Worm (Caenorhabditis elegans) whole organism, L2 larva: ENCODE measurements around the gene lin-3.

Experiments used
- C34F6.9 ChIP-seq: fragments of 150-350 bp; optimal IDR thresholded peaks from 2 replicates; lab custom pipeline; 2014; ENCODE audit warnings: missing biosample characterization, missing genetic modification characterization
- F13H6.1 ChIP-seq: sonication (generic microtip); optimal IDR thresholded peaks from 2 replicates; lab custom pipeline; 2016; ENCODE audit warnings: missing genetic modification characterization, missing compliant biosample characterization
- R02D3.7 ChIP-seq: fragments of 150-350 bp; optimal IDR thresholded peaks from 2 replicates; lab custom pipeline; 2014; ENCODE audit warnings: missing biosample characterization, missing genetic modification characterization
- Y55F3AM.14 ChIP-seq: fragments of 200-800 bp; sonication (Bioruptor generic); optimal IDR thresholded peaks from 2 replicates; lab custom pipeline; 2018; ENCODE audit warnings: mild to moderate bottlenecking, missing genetic modification characterization, missing compliant biosample characterization
- alr-1 ChIP-seq: fragments of 150-350 bp; optimal IDR thresholded peaks from 2 replicates; lab custom pipeline; 2014; ENCODE audit warnings: missing biosample characterization, missing genetic modification characterization
- ama-1 ChIP-seq: fragments of 150-350 bp; optimal IDR thresholded peaks from 2 replicates; lab custom pipeline; 2018; ENCODE audit warnings: inconsistent platforms
- blmp-1 ChIP-seq: sonication (generic microtip); optimal IDR thresholded peaks from 2 replicates; lab custom pipeline; 2017; ENCODE audit warnings: missing genetic modification characterization, mild to moderate bottlenecking, missing compliant biosample characterization, antibody characterized with exemption, moderate library complexity; ENCODE audit not compliant: insufficient read depth
- ceh-82 ChIP-seq: fragments of 150-350 bp; optimal IDR thresholded peaks from 2 replicates; lab custom pipeline; 2014; ENCODE audit warnings: missing biosample characterization, missing genetic modification characterization
- crh-2 ChIP-seq: sonication (generic microtip); optimal IDR thresholded peaks from 2 replicates; lab custom pipeline; 2017; ENCODE audit warnings: missing biosample characterization, missing genetic modification characterization
- egl-27 ChIP-seq: sonication (generic microtip); optimal IDR thresholded peaks from 3 replicates; lab custom pipeline; 2017; ENCODE audit warnings: missing biosample characterization, missing genetic modification reagents, missing genetic modification characterization
- elt-3 ChIP-seq: sonication (generic microtip); optimal IDR thresholded peaks from 2 replicates; lab custom pipeline; 2017; ENCODE audit warnings: missing biosample characterization, missing genetic modification characterization
- fos-1 ChIP-seq: fragments of 150-350 bp; optimal IDR thresholded peaks from 2 replicates; lab custom pipeline; 2014; ENCODE audit warnings: missing biosample characterization, missing genetic modification characterization
- gmeb-1 ChIP-seq: fragments of 150-350 bp; optimal IDR thresholded peaks from 2 replicates; lab custom pipeline; 2014; ENCODE audit warnings: missing biosample characterization, missing genetic modification characterization
- lin-13 ChIP-seq: fragments of 150-350 bp; optimal IDR thresholded peaks from 2 replicates; lab custom pipeline; 2014; ENCODE audit warnings: missing biosample characterization, missing genetic modification reagents, missing genetic modification characterization
- lin-39 ChIP-seq: fragments of 150-350 bp; optimal IDR thresholded peaks from 2 replicates; lab custom pipeline; 2014; ENCODE audit warnings: missing biosample characterization, missing genetic modification reagents, missing genetic modification characterization
- lsy-2 ChIP-seq, 2 experiments: fragments of 150-350 bp in 1 of 2; sonication (generic microtip) in 1 of 2; optimal IDR thresholded peaks; 2 replicates each; lab custom pipeline; 2014 to 2017; ENCODE audit warnings: missing biosample characterization in 2 of 2, missing genetic modification characterization in 2 of 2
- mab-5 ChIP-seq: fragments of 150-350 bp; optimal IDR thresholded peaks from 2 replicates; lab custom pipeline; 2014; ENCODE audit warnings: missing biosample characterization, missing genetic modification characterization
- mbf-1 ChIP-seq: sonication (generic microtip); optimal IDR thresholded peaks from 2 replicates; lab custom pipeline; 2017; ENCODE audit warnings: missing biosample characterization, missing genetic modification characterization
- mdl-1 ChIP-seq, 2 experiments: fragments of 150-350 bp in 1 of 2; sonication (generic microtip) in 1 of 2; optimal IDR thresholded peaks; 2 replicates each; lab custom pipeline; 2017; ENCODE audit warnings: missing biosample characterization in 2 of 2, missing genetic modification characterization in 2 of 2
- nhr-10 ChIP-seq: sonication (generic microtip); optimal IDR thresholded peaks from 2 replicates; lab custom pipeline; 2017; ENCODE audit warnings: missing biosample characterization, missing genetic modification characterization
- nhr-11 ChIP-seq: fragments of 150-350 bp; optimal IDR thresholded peaks from 2 replicates; lab custom pipeline; 2014; ENCODE audit warnings: missing biosample characterization, missing genetic modification characterization
- nhr-12 ChIP-seq: fragments of 150-350 bp; optimal IDR thresholded peaks from 2 replicates; lab custom pipeline; 2014; ENCODE audit warnings: missing biosample characterization, missing genetic modification characterization
- nhr-129 ChIP-seq: fragments of 150-350 bp; optimal IDR thresholded peaks from 2 replicates; lab custom pipeline; 2014; ENCODE audit warnings: missing biosample characterization, missing genetic modification characterization
- nhr-21 ChIP-seq: fragments of 150-350 bp; optimal IDR thresholded peaks from 2 replicates; lab custom pipeline; 2014; ENCODE audit warnings: missing biosample characterization, missing genetic modification characterization
- nhr-237 ChIP-seq: fragments of 150-350 bp; optimal IDR thresholded peaks from 2 replicates; lab custom pipeline; 2014; ENCODE audit warnings: missing biosample characterization, missing genetic modification characterization
- nhr-25 ChIP-seq: fragments of 150-350 bp; sonication (generic microtip); optimal IDR thresholded peaks from 3 replicates; lab custom pipeline; 2014; ENCODE audit warnings: missing biosample characterization, missing genetic modification characterization
- peb-1 ChIP-seq: fragments of 150-350 bp; optimal IDR thresholded peaks from 2 replicates; lab custom pipeline; 2014; ENCODE audit warnings: missing biosample characterization, missing genetic modification characterization
- sem-4 ChIP-seq: fragments of 150-350 bp; optimal IDR thresholded peaks from 2 replicates; lab custom pipeline; 2014; ENCODE audit warnings: missing biosample characterization, missing genetic modification reagents, missing genetic modification characterization
- sma-3 ChIP-seq: sonication (generic microtip); optimal IDR thresholded peaks from 2 replicates; lab custom pipeline; 2016; ENCODE audit warnings: missing genetic modification reagents, missing genetic modification characterization, missing compliant biosample characterization
- sma-9 ChIP-seq, 2 experiments: fragments of 150-350 bp in 1 of 2; sonication (generic microtip) in 1 of 2; optimal IDR thresholded peaks; 2 replicates each; lab custom pipeline; 2014 to 2016; ENCODE audit warnings: missing genetic modification characterization in 2 of 2, mild to moderate bottlenecking in 1 of 2, missing biosample characterization in 1 of 2, missing compliant biosample characterization in 1 of 2, missing genetic modification reagents in 1 of 2, moderate library complexity in 1 of 2
- unc-39 ChIP-seq: fragments of 150-350 bp; optimal IDR thresholded peaks from 2 replicates; lab custom pipeline; 2014; ENCODE audit warnings: missing biosample characterization, missing genetic modification characterization
- unc-55 ChIP-seq: fragments of 150-350 bp; sonication (generic microtip); optimal IDR thresholded peaks from 3 replicates; lab custom pipeline; 2014; ENCODE audit warnings: missing biosample characterization, missing genetic modification reagents, missing genetic modification characterization
- zag-1 ChIP-seq: fragments of 150-350 bp; optimal IDR thresholded peaks from 2 replicates; lab custom pipeline; 2014; ENCODE audit warnings: missing biosample characterization, missing genetic modification characterization
- ztf-1 ChIP-seq: fragments of 200-800 bp; sonication (Bioruptor generic); conservative IDR thresholded peaks from 2 replicates; pipeline ENCODE4 v1.3.6; 2022; ENCODE audit warnings: missing genetic modification characterization, missing compliant biosample characterization

Gene lin-3

ce11 chrIV:11019962-11020550 lies 34.1 kb upstream of the lin-3 start, which contains the start of gene F13H10.8:
Gene F13H10.8 (plus strand): TSS chrIV:11020517.
- TF ChIP-seq crh-2 (tag; lab: Kevin White, UChicago), result peak; percentile 48
- no peak for TF ChIP-seq lin-39 (tag; lab: Kevin White, UChicago)
- TF ChIP-seq ceh-82 (tag; lab: Kevin White, UChicago), result no peak
- TF ChIP-seq nhr-129 (tag; lab: Kevin White, UChicago), result peak; percentile 17
- TF ChIP-seq R02D3.7, result no peak
- no peak for TF ChIP-seq sma-9 (GFP tag; optimal IDR thresholded peaks at IDR 0.05; lab: Kevin White, UChicago)
- no peak for TF ChIP-seq sma-9 (tag; optimal IDR thresholded peaks at IDR 0.05; lab: Kevin White, UChicago)
- TF ChIP-seq fos-1 (tag; lab: Kevin White, UChicago), result peak; percentile 93
- peak; percentile 80 for TF ChIP-seq C34F6.9 (tag; lab: Kevin White, UChicago)
- TF ChIP-seq lsy-2 (tag; optimal IDR thresholded peaks at IDR 0.05; lab: Kevin White, UChicago), result peak in 1 of 2 experiments; percentile 42
- peak; percentile 6 for TF ChIP-seq sma-3 (GFP tag; lab: Kevin White, UChicago)
- TF ChIP-seq nhr-25 (tag; lab: Kevin White, UChicago), result peak; percentile 0
- TF ChIP-seq mab-5, result no peak
- peak; percentile 33 for TF ChIP-seq F13H6.1
- peak; percentile 27 for TF ChIP-seq lin-13

- no peak for TF ChIP-seq nhr-237 (tag; lab: Kevin White, UChicago)
- peak; percentile 67 for TF ChIP-seq sma-3 (GFP tag; lab: Kevin White, UChicago)
- TF ChIP-seq nhr-12 (tag; lab: Kevin White, UChicago), result no peak
- no peak for TF ChIP-seq nhr-10
- TF ChIP-seq blmp-1 (tag; lab: Kevin White, UChicago), result no peak
- peak; percentile 71 for TF ChIP-seq nhr-21 (tag; lab: Kevin White, UChicago)
- no peak for TF ChIP-seq ztf-1 (GFP tag; lab: Robert Waterston, UW)
- no peak for TF ChIP-seq mab-5
- TF ChIP-seq C34F6.9 (tag; lab: Kevin White, UChicago), result no peak
- no peak for TF ChIP-seq egl-27 (tag; lab: Kevin White, UChicago)
- no peak for TF ChIP-seq unc-39 (tag; lab: Kevin White, UChicago)
- peak in 1 of 2 experiments; percentile 50 for TF ChIP-seq mdl-1 (tag; optimal IDR thresholded peaks at IDR 0.05; lab: Kevin White, UChicago)
- peak; percentile 47 for TF ChIP-seq fos-1 (tag; lab: Kevin White, UChicago)
- peak; percentile 5 for TF ChIP-seq gmeb-1 (tag; lab: Kevin White, UChicago)
- TF ChIP-seq sma-9 (GFP tag; optimal IDR thresholded peaks at IDR 0.05; lab: Kevin White, UChicago), result peak; percentile 35
- TF ChIP-seq sma-9 (tag; optimal IDR thresholded peaks at IDR 0.05; lab: Kevin White, UChicago), result no peak
- TF ChIP-seq sem-4, result peak; percentile 41
- no peak for TF ChIP-seq nhr-11 (tag; lab: Kevin White, UChicago)
- TF ChIP-seq peb-1 (tag; lab: Kevin White, UChicago), result no peak
- TF ChIP-seq nhr-129 (tag; lab: Kevin White, UChicago), result peak; percentile 23
- TF ChIP-seq lsy-2 (tag; optimal IDR thresholded peaks at IDR 0.05; lab: Kevin White, UChicago), result peak in 1 of 2 experiments; percentile 22
- TF ChIP-seq nhr-25 (tag; lab: Kevin White, UChicago), result peak; percentile 44
- no peak for TF ChIP-seq alr-1 (tag; lab: Kevin White, UChicago)
- TF ChIP-seq crh-2 (tag; lab: Kevin White, UChicago), result peak; percentile 57
Observed at ce11 chrIV:11021512-11022268, 32.4 kb upstream of the lin-3 start, which contains the start of gene mogs-1. Gene mogs-1 (minus strand): TSS chrIV:11021928.

- no peak for TF ChIP-seq crh-2 (tag; lab: Kevin White, UChicago)
- no peak for TF ChIP-seq ceh-82 (tag; lab: Kevin White, UChicago)
- no peak for TF ChIP-seq F13H6.1
- no peak for TF ChIP-seq mbf-1 (tag; lab: Kevin White, UChicago)
- no peak for TF ChIP-seq unc-55 (GFP tag; lab: Kevin White, UChicago)
- TF ChIP-seq sma-9 (GFP tag; optimal IDR thresholded peaks at IDR 0.05; lab: Kevin White, UChicago), result no peak
- no peak for TF ChIP-seq sma-9 (tag; optimal IDR thresholded peaks at IDR 0.05; lab: Kevin White, UChicago)
- no peak for TF ChIP-seq mab-5
- no peak for TF ChIP-seq zag-1 (tag; lab: Kevin White, UChicago)
- TF ChIP-seq mdl-1 (tag; optimal IDR thresholded peaks at IDR 0.05; lab: Kevin White, UChicago), result no peak
- TF ChIP-seq ama-1 (lab: Kevin White, UChicago), result no peak
- no peak for TF ChIP-seq sma-3 (GFP tag; lab: Kevin White, UChicago)
- TF ChIP-seq elt-3 (tag; lab: Kevin White, UChicago), result no peak
- no peak for TF ChIP-seq Y55F3AM.14 (GFP tag; lab: Kevin White, UChicago)
- TF ChIP-seq, all 48 proteins: peak for 0
Observed at ce11 chrIV:11022303-11022702, 31.8 kb upstream of the lin-3 start, which contains the start of gene alh-3. Gene alh-3 (plus strand): TSS chrIV:11022603.
